Worm (Caenorhabditis elegans): ENCODE measurements around the gene Y34B4A.2.

DNA sequence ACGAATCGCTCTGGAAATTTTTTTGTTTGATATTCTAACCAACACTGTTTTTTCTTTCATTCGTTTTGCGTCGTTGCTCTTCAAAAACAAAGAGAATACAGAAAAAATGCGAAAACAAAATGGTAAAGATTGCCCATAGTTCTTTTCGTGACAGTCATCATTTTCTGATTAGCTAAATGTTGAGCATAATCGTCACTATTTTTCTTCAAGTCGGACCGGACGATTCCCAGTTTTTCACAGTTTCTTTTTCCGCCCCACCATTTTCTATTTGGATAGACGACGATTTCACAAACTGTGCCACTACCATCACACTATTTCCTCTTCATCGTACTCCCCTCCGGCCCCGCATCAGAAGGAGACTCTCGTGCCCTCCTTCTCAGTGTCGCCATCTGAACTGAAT, 15.7 kb upstream of the Y34B4A.2 start:
- TF ChIP-seq him-1 (tag; optimal IDR thresholded peaks at IDR 0.05) = no peak
- no peak for TF ChIP-seq W03F9.2 (tag; optimal IDR thresholded peaks at IDR 0.05)
